Worm (Caenorhabditis elegans) whole organism, mixed stage, embryonic: ENCODE results near the gene C18H7.6.
A peak's percentile ranks its signal among the peaks of the same experiment; 100 is the strongest.

ENCODE experiments used
- M03D4.4 ChIP-seq: sonication (generic microtip); optimal IDR thresholded peaks from 2 replicates; lab custom pipeline; 2017; ENCODE audit warnings: mild to moderate bottlenecking, missing genetic modification characterization, missing compliant biosample characterization
- bed-3 ChIP-seq: fragments of 200-800 bp; sonication (Bioruptor generic); optimal IDR thresholded peaks from 3 replicates; lab custom pipeline; 2018; ENCODE audit warnings: mild to moderate bottlenecking, missing genetic modification characterization, moderate library complexity, missing compliant biosample characterization
- blmp-1 ChIP-seq: fragments of 150-350 bp; optimal IDR thresholded peaks from 2 replicates; lab custom pipeline; 2014; ENCODE audit warnings: missing biosample characterization, missing genetic modification characterization
- ceh-39 ChIP-seq: fragments of 150-350 bp; optimal IDR thresholded peaks from 2 replicates; lab custom pipeline; 2014; ENCODE audit warnings: missing biosample characterization, missing genetic modification characterization
- ceh-83 ChIP-seq: fragments of 200-800 bp; sonication (Bioruptor generic); optimal IDR thresholded peaks from 2 replicates; lab custom pipeline; 2018; ENCODE audit warnings: mild to moderate bottlenecking, missing genetic modification characterization, missing compliant biosample characterization
- ces-1 ChIP-seq: fragments of 150-350 bp; optimal IDR thresholded peaks from 2 replicates; lab custom pipeline; 2014; ENCODE audit warnings: missing biosample characterization, missing genetic modification reagents, missing genetic modification characterization
- cnd-1 ChIP-seq: fragments of 200-800 bp; sonication (Bioruptor generic); optimal IDR thresholded peaks from 2 replicates; lab custom pipeline; 2018; ENCODE audit warnings: mild to moderate bottlenecking, missing genetic modification characterization, missing compliant biosample characterization
- drap-1 ChIP-seq: fragments of 200-800 bp; sonication (Bioruptor generic); optimal IDR thresholded peaks from 3 replicates; lab custom pipeline; 2018; ENCODE audit warnings: mild to moderate bottlenecking, missing genetic modification characterization, missing compliant biosample characterization
- elt-1 ChIP-seq: sonication (generic microtip); optimal IDR thresholded peaks from 2 replicates; lab custom pipeline; 2017; ENCODE audit warnings: missing genetic modification characterization, mild to moderate bottlenecking, missing compliant biosample characterization, antibody characterized with exemption, moderate library complexity, borderline replicate concordance; ENCODE audit not compliant: insufficient read depth
- elt-3 ChIP-seq: fragments of 150-350 bp; optimal IDR thresholded peaks from 2 replicates; lab custom pipeline; 2014; ENCODE audit warnings: missing biosample characterization, missing genetic modification characterization
- flh-1 ChIP-seq: fragments of 200-800 bp; sonication (Bioruptor generic); optimal IDR thresholded peaks from 2 replicates; lab custom pipeline; 2018; ENCODE audit warnings: mild to moderate bottlenecking, missing genetic modification characterization, moderate library complexity, missing compliant biosample characterization
- ham-2 ChIP-seq: fragments of 200-800 bp; sonication (Bioruptor generic); optimal IDR thresholded peaks from 2 replicates; lab custom pipeline; 2018; ENCODE audit warnings: mild to moderate bottlenecking, missing genetic modification characterization, missing compliant biosample characterization
- hlh-1 ChIP-seq: fragments of 150-350 bp; optimal IDR thresholded peaks from 2 replicates; lab custom pipeline; 2014; ENCODE audit warnings: missing biosample characterization, missing genetic modification reagents, missing genetic modification characterization
- lin-13 ChIP-seq: fragments of 150-350 bp; optimal IDR thresholded peaks from 2 replicates; lab custom pipeline; 2014; ENCODE audit warnings: missing biosample characterization, missing genetic modification characterization
- lin-32 ChIP-seq: fragments of 200-800 bp; sonication (Bioruptor generic); optimal IDR thresholded peaks from 2 replicates; lab custom pipeline; 2018; ENCODE audit warnings: mild to moderate bottlenecking, missing genetic modification characterization, missing compliant biosample characterization
- lsy-2 ChIP-seq: fragments of 150-350 bp; optimal IDR thresholded peaks from 2 replicates; lab custom pipeline; 2014; ENCODE audit warnings: missing biosample characterization, missing genetic modification characterization
- mab-5 ChIP-seq: fragments of 150-350 bp; optimal IDR thresholded peaks from 2 replicates; lab custom pipeline; 2014; ENCODE audit warnings: missing biosample characterization, missing genetic modification characterization
- mep-1 ChIP-seq: fragments of 150-350 bp; optimal IDR thresholded peaks from 2 replicates; lab custom pipeline; 2017; ENCODE audit warnings: missing biosample characterization, missing genetic modification reagents, missing genetic modification characterization, inconsistent platforms
- mls-2 ChIP-seq: sonication (generic microtip); optimal IDR thresholded peaks from 2 replicates; lab custom pipeline; 2016; ENCODE audit warnings: mild to moderate bottlenecking, missing genetic modification characterization, moderate library complexity, missing compliant biosample characterization
- nhr-12 ChIP-seq: fragments of 150-350 bp; optimal IDR thresholded peaks from 2 replicates; lab custom pipeline; 2014; ENCODE audit warnings: missing biosample characterization, missing genetic modification characterization
- nhr-2 ChIP-seq: fragments of 150-350 bp; optimal IDR thresholded peaks from 2 replicates; lab custom pipeline; 2014; ENCODE audit warnings: missing biosample characterization, missing genetic modification characterization
- nhr-237 ChIP-seq: fragments of 150-350 bp; optimal IDR thresholded peaks from 2 replicates; lab custom pipeline; 2014; ENCODE audit warnings: missing biosample characterization, missing genetic modification characterization
- nhr-28 ChIP-seq: fragments of 150-350 bp; optimal IDR thresholded peaks from 2 replicates; lab custom pipeline; 2014; ENCODE audit warnings: missing biosample characterization, missing genetic modification characterization
- nhr-76 ChIP-seq: sonication (generic microtip); optimal IDR thresholded peaks from 2 replicates; lab custom pipeline; 2017; ENCODE audit warnings: missing biosample characterization, missing genetic modification characterization
- pha-4 ChIP-seq: fragments of 150-350 bp; optimal IDR thresholded peaks from 2 replicates; lab custom pipeline; 2018; ENCODE audit warnings: missing biosample characterization, missing genetic modification reagents, missing genetic modification characterization
- sem-2 ChIP-seq: fragments of 200-800 bp; sonication (Bioruptor generic); optimal IDR thresholded peaks from 2 replicates; lab custom pipeline; 2018; ENCODE audit warnings: mild to moderate bottlenecking, missing genetic modification characterization, missing compliant biosample characterization
- snpc-4 ChIP-seq: fragments of 150-350 bp; optimal IDR thresholded peaks from 2 replicates; lab custom pipeline; 2014; ENCODE audit warnings: missing biosample characterization, missing genetic modification characterization
- sptf-1 ChIP-seq: sonication (generic microtip); optimal IDR thresholded peaks from 2 replicates; lab custom pipeline; 2017; ENCODE audit warnings: mild to moderate bottlenecking, missing genetic modification characterization, moderate library complexity, missing compliant biosample characterization
- tbx-8 ChIP-seq: fragments of 200-800 bp; sonication (Bioruptor generic); optimal IDR thresholded peaks from 2 replicates; lab custom pipeline; 2018; ENCODE audit warnings: mild to moderate bottlenecking, missing genetic modification characterization, moderate library complexity, missing compliant biosample characterization
- unc-120 ChIP-seq: sonication (generic microtip); optimal IDR thresholded peaks from 2 replicates; lab custom pipeline; 2017; ENCODE audit warnings: missing genetic modification characterization, missing compliant biosample characterization; ENCODE audit not compliant: poor library complexity, severe bottlenecking
- unc-39 ChIP-seq: fragments of 150-350 bp; optimal IDR thresholded peaks from 2 replicates; lab custom pipeline; 2014; ENCODE audit warnings: missing biosample characterization, missing genetic modification characterization
- unc-62 ChIP-seq: fragments of 150-350 bp; optimal IDR thresholded peaks from 2 replicates; lab custom pipeline; 2014; ENCODE audit warnings: missing biosample characterization, missing genetic modification reagents, missing genetic modification characterization
- zip-8 ChIP-seq: fragments of 150-350 bp; optimal IDR thresholded peaks from 2 replicates; lab custom pipeline; 2014; ENCODE audit warnings: missing biosample characterization, missing genetic modification characterization
- ztf-11 ChIP-seq: fragments of 150-350 bp; optimal IDR thresholded peaks from 2 replicates; lab custom pipeline; 2014; ENCODE audit warnings: missing biosample characterization, missing genetic modification characterization

Gene C18H7.6

ce11 chrIV:619766-620165 lies 27.5 kb upstream of the C18H7.6 start:
- no peak for TF ChIP-seq lin-13
- TF ChIP-seq bed-3 (GFP tag; lab: Kevin White, UChicago), result no peak
- no peak for TF ChIP-seq mab-5 (tag; lab: Kevin White, UChicago)
- no peak for TF ChIP-seq nhr-28 (tag; lab: Kevin White, UChicago)
- no peak for TF ChIP-seq nhr-12 (tag; lab: Kevin White, UChicago)
- no peak for TF ChIP-seq nhr-2 (tag; lab: Kevin White, UChicago)
- no peak for TF ChIP-seq pha-4 (tag; lab: Kevin White, UChicago)
- no peak for TF ChIP-seq ceh-83 (GFP tag; lab: Kevin White, UChicago)
- TF ChIP-seq blmp-1 (tag; lab: Kevin White, UChicago), result no peak
- TF ChIP-seq ztf-11 (tag; lab: Kevin White, UChicago), result no peak
- TF ChIP-seq sptf-1 (tag; lab: Kevin White, UChicago), result no peak
- TF ChIP-seq hlh-1 (tag; lab: Kevin White, UChicago), result no peak
- no peak for TF ChIP-seq unc-62 (GFP tag; lab: Kevin White, UChicago)

ce11 chrIV:615244-615643 lies 23.0 kb upstream of the C18H7.6 start, which contains the start of gene C18H7.1:
TSS of gene C18H7.1 (plus strand) at chrIV:615544.
- TF ChIP-seq nhr-237, result no peak
- no peak for TF ChIP-seq unc-39 (tag; lab: Kevin White, UChicago)
- TF ChIP-seq ces-1, result no peak
- no peak for TF ChIP-seq nhr-12 (tag; lab: Kevin White, UChicago)
- TF ChIP-seq sptf-1 (tag; lab: Kevin White, UChicago), result no peak
- no peak for TF ChIP-seq M03D4.4
- TF ChIP-seq drap-1 (GFP tag; lab: Kevin White, UChicago), result no peak

ce11 chrIV:613155-613554 lies 20.9 kb upstream of the C18H7.6 start:
- no peak for TF ChIP-seq M03D4.4
- TF ChIP-seq drap-1 (GFP tag; lab: Kevin White, UChicago), result no peak
- TF ChIP-seq blmp-1 (tag; lab: Kevin White, UChicago), result no peak
- no peak for TF ChIP-seq nhr-237
- no peak for TF ChIP-seq sptf-1 (tag; lab: Kevin White, UChicago)
- no peak for TF ChIP-seq snpc-4
- TF ChIP-seq bed-3 (GFP tag; lab: Kevin White, UChicago), result no peak
- no peak for TF ChIP-seq unc-39 (tag; lab: Kevin White, UChicago)
- no peak for TF ChIP-seq tbx-8 (GFP tag; lab: Kevin White, UChicago)
- no peak for TF ChIP-seq lin-13
- TF ChIP-seq mab-5 (tag; lab: Kevin White, UChicago), result no peak
- TF ChIP-seq nhr-2 (tag; lab: Kevin White, UChicago), result no peak
- TF ChIP-seq ceh-39 (tag; lab: Kevin White, UChicago), result no peak
- no peak for TF ChIP-seq mls-2 (tag; lab: Kevin White, UChicago)
- TF ChIP-seq hlh-1 (tag; lab: Kevin White, UChicago), result no peak
- TF ChIP-seq ham-2 (GFP tag; lab: Kevin White, UChicago), result no peak
- no peak for TF ChIP-seq unc-120 (tag; lab: Kevin White, UChicago)
- no peak for TF ChIP-seq sem-2 (GFP tag; lab: Kevin White, UChicago)
- no peak for TF ChIP-seq zip-8 (tag; lab: Kevin White, UChicago)
- TF ChIP-seq lin-32, result no peak

ce11 chrIV:607628-608027 lies 15.3 kb upstream of the C18H7.6 start:
- TF ChIP-seq sem-2 (GFP tag; lab: Kevin White, UChicago), result no peak
- TF ChIP-seq nhr-237, result no peak
- no peak for TF ChIP-seq ceh-83 (GFP tag; lab: Kevin White, UChicago)
- peak; percentile 60 for TF ChIP-seq unc-62 (GFP tag; lab: Kevin White, UChicago)
- TF ChIP-seq flh-1 (GFP tag; lab: Kevin White, UChicago), result no peak
- peak; percentile 89 for TF ChIP-seq hlh-1 (tag; lab: Kevin White, UChicago)
- TF ChIP-seq zip-8 (tag; lab: Kevin White, UChicago), result no peak
- no peak for TF ChIP-seq lsy-2
- TF ChIP-seq drap-1 (GFP tag; lab: Kevin White, UChicago), result no peak
- TF ChIP-seq sptf-1 (tag; lab: Kevin White, UChicago), result no peak
- TF ChIP-seq cnd-1, result no peak
- no peak for TF ChIP-seq mab-5 (tag; lab: Kevin White, UChicago)
- TF ChIP-seq elt-1, result no peak
- no peak for TF ChIP-seq bed-3 (GFP tag; lab: Kevin White, UChicago)
- no peak for TF ChIP-seq nhr-76 (tag; lab: Kevin White, UChicago)
- no peak for TF ChIP-seq mep-1 (tag; lab: Kevin White, UChicago)
- TF ChIP-seq lin-32, result no peak
- TF ChIP-seq snpc-4, result no peak
- no peak for TF ChIP-seq elt-3
- peak; percentile 63 for TF ChIP-seq unc-120 (tag; lab: Kevin White, UChicago)
- no peak for TF ChIP-seq mls-2 (tag; lab: Kevin White, UChicago)
- no peak for TF ChIP-seq blmp-1 (tag; lab: Kevin White, UChicago)
- no peak for TF ChIP-seq nhr-28 (tag; lab: Kevin White, UChicago)
- TF ChIP-seq, all 35 proteins: peak for 3
